Worm (Caenorhabditis elegans) whole organism, midembryonic: ENCODE measurements around the gene clec-250.
A peak's percentile ranks its signal among the peaks of the same experiment; 100 is the strongest.
"Not testable (repeated sequence)": the region's sequence is repeated elsewhere in the genome, so short reads cannot be mapped to it uniquely, and the experiment has no call there.

ENCODE experiments used
- T22C8.4 ChIP-seq: fragments of 200-800 bp; sonication (Bioruptor generic); IDR thresholded peaks from 2 replicates; pipeline ENCODE4 v1.3.6; 2022; ENCODE audit warnings: missing genetic modification characterization, missing compliant biosample characterization
- cog-1 ChIP-seq: sonication (generic microtip); optimal IDR thresholded peaks from 2 replicates; lab custom pipeline; 2016; ENCODE audit warnings: missing genetic modification characterization, missing compliant biosample characterization
- flt-1 ChIP-seq: fragments of 200-800 bp; sonication (Bioruptor generic); IDR thresholded peaks from 2 replicates; pipeline ENCODE4 v1.3.6; 2022; ENCODE audit warnings: missing genetic modification characterization, missing compliant biosample characterization
- klf-2 ChIP-seq: fragments of 200-800 bp; sonication (Bioruptor generic); conservative IDR thresholded peaks from 2 replicates; pipeline ENCODE4 v1.3.6; 2022; ENCODE audit warnings: missing genetic modification reagents, missing genetic modification characterization, missing compliant biosample characterization
- med-1 ChIP-seq: sonication (generic microtip); optimal IDR thresholded peaks from 2 replicates; lab custom pipeline; 2017; ENCODE audit warnings: missing genetic modification characterization, mild to moderate bottlenecking, missing compliant biosample characterization, antibody characterized with exemption, missing genetic modification reagents; ENCODE audit not compliant: insufficient read depth
- ref-1 ChIP-seq: fragments of 200-800 bp; sonication (Bioruptor generic); conservative IDR thresholded peaks from 2 replicates; pipeline ENCODE4 v1.3.6; 2022; ENCODE audit warnings: missing genetic modification reagents, missing genetic modification characterization, missing compliant biosample characterization
- tab-1 ChIP-seq: fragments of 200-800 bp; sonication (Bioruptor generic); IDR thresholded peaks from 2 replicates; pipeline ENCODE4 v1.3.6; 2022; ENCODE audit warnings: missing genetic modification characterization, missing compliant biosample characterization
- ztf-23 ChIP-seq: fragments of 200-800 bp; sonication (Bioruptor generic); IDR thresholded peaks from 2 replicates; pipeline ENCODE4 v1.3.6; 2022; ENCODE audit warnings: missing genetic modification reagents, missing genetic modification characterization, missing compliant biosample characterization
- ztf-29 ChIP-seq: fragments of 200-800 bp; sonication (Bioruptor generic); IDR thresholded peaks from 2 replicates; pipeline ENCODE4 v1.3.6; 2022; ENCODE audit warnings: missing genetic modification reagents, missing genetic modification characterization, missing compliant biosample characterization

The clec-250 gene

DNA sequence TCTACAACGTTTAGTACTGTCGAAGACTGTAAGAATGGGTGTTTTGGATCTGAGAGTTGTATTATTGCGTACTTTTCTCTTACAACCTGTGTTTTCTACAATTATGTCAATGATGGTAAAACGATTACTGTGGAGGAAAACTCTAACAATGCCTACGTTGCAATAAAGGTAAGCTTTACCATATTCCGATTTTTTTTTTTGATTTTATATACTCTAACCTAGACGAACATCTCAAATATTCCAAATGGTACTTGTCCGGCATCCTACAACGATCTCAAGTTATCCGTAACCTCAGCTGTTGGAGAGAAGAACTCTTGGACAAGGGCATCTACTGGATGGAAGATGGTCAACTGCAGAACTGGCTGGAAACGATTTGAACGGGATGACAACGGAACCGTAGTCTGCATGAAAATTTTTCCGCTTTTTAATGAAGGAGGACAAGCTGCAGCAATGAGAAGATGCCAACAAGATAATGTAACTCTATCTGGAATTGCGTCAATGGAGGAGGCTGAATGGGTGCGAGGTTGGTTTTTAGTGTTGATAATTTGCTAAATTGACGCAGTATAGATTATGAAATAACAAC, 29.9 kb upstream of the clec-250 start:
- TF ChIP-seq klf-2 (no peak), cog-1 (tag; lab: Kevin White, UChicago) (no peak), ztf-23 (GFP tag; lab: Robert Waterston, UW) (no peak), ref-1 (GFP tag; lab: Robert Waterston, UW) (no peak), ztf-29 (no peak), tab-1 (GFP tag; lab: Robert Waterston, UW) (no peak), med-1 (no peak)

DNA sequence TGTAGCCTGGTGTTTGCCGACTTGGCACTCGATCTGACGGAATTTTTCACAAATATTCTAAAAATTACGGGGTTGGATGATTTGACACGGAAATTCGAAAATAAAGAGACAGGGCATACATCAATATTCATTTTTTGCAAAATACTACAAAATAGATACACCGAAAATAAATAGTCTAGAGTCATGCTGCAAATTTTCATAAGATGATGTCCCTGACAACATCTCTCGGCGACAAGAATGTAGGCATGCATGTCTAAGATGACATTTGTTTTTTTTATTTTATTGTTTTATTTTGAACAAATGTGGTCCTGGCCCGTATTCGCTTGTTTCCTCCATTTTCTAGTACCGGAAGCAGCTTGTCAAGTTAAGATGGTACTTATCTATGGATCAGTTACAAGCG, 29.4 kb upstream of the clec-250 start, which contains the start of gene clec-256:
clec-256 (plus strand) TSS at position 301 of the 400 bp plus-strand sequence.
- TF ChIP-seq flt-1 (GFP tag; lab: Robert Waterston, UW) (no peak), klf-2 (no peak), med-1 (no peak), ztf-29 (no peak), cog-1 (tag; lab: Kevin White, UChicago) (no peak), tab-1 (GFP tag; lab: Robert Waterston, UW) (no peak), ztf-23 (GFP tag; lab: Robert Waterston, UW) (no peak), T22C8.4 (no peak), ref-1 (GFP tag; lab: Robert Waterston, UW) (no peak)

- TF ChIP-seq med-1 (no peak), klf-2 (no peak), ztf-29 (no peak), flt-1 (GFP tag; lab: Robert Waterston, UW) (no peak), ref-1 (GFP tag; lab: Robert Waterston, UW) (no peak), cog-1 (tag; lab: Kevin White, UChicago) (no peak), tab-1 (GFP tag; lab: Robert Waterston, UW) (no peak), T22C8.4 (no peak), ztf-23 (GFP tag; lab: Robert Waterston, UW) (no peak)
These were observed 28.6 kb upstream of the clec-250 start, which contains the start of gene clec-255 for ce11 chrV:18770623-18771022. TSS of gene clec-255 (minus strand) at chrV:18770723.

DNA sequence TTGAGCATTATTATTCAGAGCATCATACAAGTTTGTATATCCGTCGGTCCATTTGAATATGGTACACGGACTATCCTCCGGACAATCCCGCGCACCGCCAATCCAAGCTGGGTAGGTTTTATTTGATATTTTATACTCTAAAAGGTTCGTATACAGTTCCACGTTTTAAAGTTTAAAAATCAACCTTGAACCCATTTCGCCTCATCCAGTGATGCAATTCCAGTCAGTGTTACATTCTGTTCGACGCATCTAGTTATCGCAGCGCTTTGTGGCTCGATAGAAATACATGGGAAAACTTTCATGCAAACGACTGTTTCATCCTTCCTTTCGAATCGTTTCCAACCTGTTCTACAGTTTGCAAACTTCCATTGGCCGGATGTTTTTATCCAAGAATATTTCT, 27.9 kb upstream of the clec-250 start:
- TF ChIP-seq tab-1 (GFP tag; lab: Robert Waterston, UW) (no peak), klf-2 (no peak), cog-1 (tag; lab: Kevin White, UChicago) (no peak), T22C8.4 (no peak), med-1 (no peak)

- not testable (repeated sequence) for TF ChIP-seq med-1; tab-1 (GFP tag; lab: Robert Waterston, UW); ref-1 (GFP tag; lab: Robert Waterston, UW)
These were observed 20.0 kb upstream of the clec-250 start, which contains the start of gene F11D11.22 for ce11 chrV:18762044-18762443. TSS of gene F11D11.22 (plus strand) at chrV:18762344.

DNA sequence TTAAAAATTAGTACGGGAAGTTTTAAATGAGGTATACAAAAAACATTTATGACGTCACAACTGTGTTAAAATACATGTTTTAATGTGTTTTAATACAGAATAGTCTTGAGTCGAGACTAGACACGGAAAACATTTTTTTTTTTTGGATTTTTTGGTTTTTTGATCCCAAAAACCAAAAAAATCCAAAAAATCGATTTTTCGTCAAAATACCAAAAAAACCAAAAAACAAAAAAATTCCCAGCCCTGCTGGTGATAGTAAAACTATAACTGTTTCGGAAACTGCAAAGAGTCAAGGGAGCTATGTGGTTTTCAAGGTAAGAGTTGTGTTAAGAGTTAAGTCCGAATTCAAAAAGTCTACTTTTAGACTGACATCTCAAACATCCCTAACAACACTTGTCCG, 19.1 kb upstream of the clec-250 start, which contains the start of gene F11D11.4:
F11D11.4 (plus strand) TSS at position 301 of the 400 bp plus-strand sequence.
- TF ChIP-seq med-1 (no peak), tab-1 (GFP tag; lab: Robert Waterston, UW) (no peak), klf-2 (no peak), ref-1 (GFP tag; lab: Robert Waterston, UW) (no peak), ztf-29 (no peak), cog-1 (tag; lab: Kevin White, UChicago) (no peak), T22C8.4 (no peak), ztf-23 (GFP tag; lab: Robert Waterston, UW) (no peak), flt-1 (GFP tag; lab: Robert Waterston, UW) (no peak)

ce11 chrV:18760174-18760573, 18.2 kb upstream of the clec-250 start, which contains the start of gene F11D11.3:
TSS of gene F11D11.3 (minus strand) at chrV:18760274.
- no peak for TF ChIP-seq T22C8.4
- no peak for TF ChIP-seq ref-1 (GFP tag; lab: Robert Waterston, UW)
- no peak for TF ChIP-seq ztf-29
- TF ChIP-seq med-1 = no peak
- TF ChIP-seq ztf-23 (GFP tag; lab: Robert Waterston, UW) = no peak
- TF ChIP-seq cog-1 (tag; lab: Kevin White, UChicago) = no peak
- no peak for TF ChIP-seq tab-1 (GFP tag; lab: Robert Waterston, UW)
- no peak for TF ChIP-seq flt-1 (GFP tag; lab: Robert Waterston, UW)
- no peak for TF ChIP-seq klf-2

- TF ChIP-seq ztf-29; flt-1 (GFP tag; lab: Robert Waterston, UW); med-1: not testable (repeated sequence)
These were observed 12.3 kb upstream of the clec-250 start, which contains the start of gene clec-254 for ce11 chrV:18754328-18754727. TSS of gene clec-254 (minus strand) at chrV:18754428.

- TF ChIP-seq med-1 (no peak), tab-1 (GFP tag; lab: Robert Waterston, UW) (no peak), T22C8.4 (no peak), ref-1 (GFP tag; lab: Robert Waterston, UW) (no peak), klf-2 (no peak), ztf-23 (GFP tag; lab: Robert Waterston, UW) (no peak), flt-1 (GFP tag; lab: Robert Waterston, UW) (no peak), ztf-29 (no peak), cog-1 (tag; lab: Kevin White, UChicago) (no peak)
These were observed 11.0 kb upstream of the clec-250 start, which contains the start of gene F11D11.6 for ce11 chrV:18753036-18753435. TSS of gene F11D11.6 (minus strand) at chrV:18753136.

DNA sequence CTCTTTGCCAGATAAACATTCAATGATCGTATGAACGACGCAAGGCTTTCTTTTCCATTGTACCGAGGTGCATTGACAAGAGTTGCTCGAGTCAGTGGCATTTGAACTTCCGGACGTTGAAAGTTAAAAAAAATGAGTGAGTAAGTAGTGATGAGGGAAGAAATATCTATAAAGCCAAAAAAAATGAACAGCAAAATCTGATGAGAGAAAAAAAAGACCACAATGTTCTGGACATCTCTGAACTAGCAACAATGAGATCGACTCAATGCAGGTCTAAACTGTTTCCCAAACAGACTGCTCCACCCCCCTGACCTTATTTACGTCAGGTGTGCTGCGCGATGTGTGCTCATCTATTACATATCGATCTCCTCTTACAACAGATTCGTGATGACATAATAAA, 8.4 kb upstream of the clec-250 start, which contains the start of the genes F11D11.21 and F11D11.12:
F11D11.21 (minus strand) TSS at position 101 of the 400 bp plus-strand sequence.
F11D11.12 (minus strand) TSS at position 238 of the 400 bp plus-strand sequence.
- 0 out of 2 replicates have a peak, but pooled peaks have one; percentile 6 for TF ChIP-seq ztf-23 (GFP tag; lab: Robert Waterston, UW)
- TF ChIP-seq klf-2 = no peak
- no peak for TF ChIP-seq tab-1 (GFP tag; lab: Robert Waterston, UW)
- no peak for TF ChIP-seq med-1
- no peak for TF ChIP-seq flt-1 (GFP tag; lab: Robert Waterston, UW)
